Fruit fly (Drosophila melanogaster): Measurements from ENCODE around the gene Zaf1.

Zaf1 gene

dm6 chr3R:11612467-11612866, 13.0 kb downstream of the Zaf1 start:
- TF ChIP-seq Eip78C (GFP tag) = peak; percentile 57
- no peak for TF ChIP-seq Sox14 (GFP tag; optimal IDR thresholded peaks at IDR 0.05)
- peak; percentile 55 for TF ChIP-seq CG15336 (GFP tag; IDR thresholded peaks at IDR 0.05)
- no peak for TF ChIP-seq spab (GFP tag; optimal IDR thresholded peaks at IDR 0.05)
- peak; percentile 30 for TF ChIP-seq CG32006 (GFP tag; optimal IDR thresholded peaks at IDR 0.05)
- no peak for TF ChIP-seq CG3919 (GFP tag; optimal IDR thresholded peaks at IDR 0.05)
- peak; percentile 15 for TF ChIP-seq Hr4 (GFP tag; optimal IDR thresholded peaks at IDR 0.05)

dm6 chr3R:11606679-11607078, 18.8 kb downstream of the Zaf1 start:
- TF ChIP-seq svp (GFP tag) (peak; percentile 12), CG1621 (tag; optimal IDR thresholded peaks at IDR 0.05) (no peak), CG8119 (GFP tag; IDR thresholded peaks at IDR 0.05) (peak; percentile 73), eg (GFP tag; IDR thresholded peaks at IDR 0.05) (peak; percentile 36; the same call in 1 of the 3 replicates), ss (GFP tag; optimal IDR thresholded peaks at IDR 0.05) (no peak), CG16779 (tag; optimal IDR thresholded peaks at IDR 0.05) (no peak), Blimp-1 (GFP tag; optimal IDR thresholded peaks at IDR 0.05) (no peak), CG9139 (GFP tag; optimal IDR thresholded peaks at IDR 0.05) (no peak), CG32006 (GFP tag; optimal IDR thresholded peaks at IDR 0.05) (peak; percentile 75), Eip78C (GFP tag) (peak; percentile 44), CG11902 (GFP tag; optimal IDR thresholded peaks at IDR 0.05) (no peak), CG6276 (GFP tag; optimal IDR thresholded peaks at IDR 0.05) (peak; percentile 58), dac (GFP tag; optimal IDR thresholded peaks at IDR 0.05) (peak; percentile 56), Hr4 (GFP tag; optimal IDR thresholded peaks at IDR 0.05) (peak; percentile 47), CG15336 (GFP tag; IDR thresholded peaks at IDR 0.05) (peak; percentile 62; the same call in 1 of the 2 replicates), CG3919 (GFP tag; optimal IDR thresholded peaks at IDR 0.05) (peak; percentile 24), CG8632 (GFP tag; optimal IDR thresholded peaks at IDR 0.05) (no peak), achi (GFP tag; optimal IDR thresholded peaks at IDR 0.05) (peak; percentile 22), acj6 (GFP tag; optimal IDR thresholded peaks at IDR 0.05) (peak; percentile 8), CG4318 (GFP tag; optimal IDR thresholded peaks at IDR 0.05) (peak; percentile 36)

dm6 chr3R:11604654-11605436, 20.6 kb downstream of the Zaf1 start:
- TF ChIP-seq net (GFP tag; optimal IDR thresholded peaks at IDR 0.05) (no peak), Ets96B (tag; optimal IDR thresholded peaks at IDR 0.05) (peak; percentile 25), CG16779 (tag; optimal IDR thresholded peaks at IDR 0.05) (peak; percentile 59), cyc (GFP tag; optimal IDR thresholded peaks at IDR 0.05) (no peak), CG10669 (GFP tag; optimal IDR thresholded peaks at IDR 0.05) (peak; percentile 30), fd85E (GFP tag; optimal IDR thresholded peaks at IDR 0.05) (no peak), CG31627 (GFP tag; optimal IDR thresholded peaks at IDR 0.05) (no peak), CG6792 (GFP tag; optimal IDR thresholded peaks at IDR 0.05) (no peak), Sox15 (GFP tag; optimal IDR thresholded peaks at IDR 0.05) (no peak), acj6 (GFP tag; optimal IDR thresholded peaks at IDR 0.05) (no peak), CG11294 (GFP tag; IDR thresholded peaks at IDR 0.05) (no peak), CG8319 (GFP tag; optimal IDR thresholded peaks at IDR 0.05) (no peak), Met (GFP tag; optimal IDR thresholded peaks at IDR 0.05) (no peak), CG6854 (GFP tag; optimal IDR thresholded peaks at IDR 0.05) (peak; percentile 72), CG4318 (GFP tag; optimal IDR thresholded peaks at IDR 0.05) (no peak), dac (GFP tag; optimal IDR thresholded peaks at IDR 0.05) (no peak), CG32006 (GFP tag; optimal IDR thresholded peaks at IDR 0.05) (no peak), fd59A (GFP tag; optimal IDR thresholded peaks at IDR 0.05) (no peak), eg (GFP tag; IDR thresholded peaks at IDR 0.05) (peak; percentile 65; the same call in 1 of the 3 replicates), Eip75B (GFP tag; optimal IDR thresholded peaks at IDR 0.05) (peak; percentile 10), OdsH (GFP tag; optimal IDR thresholded peaks at IDR 0.05) (no peak), Blimp-1 (GFP tag; optimal IDR thresholded peaks at IDR 0.05) (no peak), CG1621 (tag; optimal IDR thresholded peaks at IDR 0.05) (no peak), CG6808 (GFP tag; optimal IDR thresholded peaks at IDR 0.05) (peak; percentile 57), Gug (GFP tag; IDR thresholded peaks at IDR 0.05) (no peak), Ets21C (GFP tag; optimal IDR thresholded peaks at IDR 0.05) (no peak), fkh (GFP tag; optimal IDR thresholded peaks at IDR 0.05) (no peak), Lpt (GFP tag; optimal IDR thresholded peaks at IDR 0.05) (no peak), pdm3 (GFP tag; optimal IDR thresholded peaks at IDR 0.05) (no peak), CG10631 (GFP tag; optimal IDR thresholded peaks at IDR 0.05) (no peak), CG7368 (GFP tag; optimal IDR thresholded peaks at IDR 0.05) (no peak), salr (GFP tag; optimal IDR thresholded peaks at IDR 0.05) (no peak)
